Fruit fly (Drosophila melanogaster): Measurements from ENCODE around the gene CG14929.

The CG14929 gene

dm6 chr2L:11519532-11519931, at the start of gene CG14929:
TSS of gene CG14929 (plus strand) at chr2L:11519832.
- no peak for TF ChIP-seq CG17801 (GFP tag; optimal IDR thresholded peaks at IDR 0.05; ENCODE audit: partially characterized antibody)

DNA sequence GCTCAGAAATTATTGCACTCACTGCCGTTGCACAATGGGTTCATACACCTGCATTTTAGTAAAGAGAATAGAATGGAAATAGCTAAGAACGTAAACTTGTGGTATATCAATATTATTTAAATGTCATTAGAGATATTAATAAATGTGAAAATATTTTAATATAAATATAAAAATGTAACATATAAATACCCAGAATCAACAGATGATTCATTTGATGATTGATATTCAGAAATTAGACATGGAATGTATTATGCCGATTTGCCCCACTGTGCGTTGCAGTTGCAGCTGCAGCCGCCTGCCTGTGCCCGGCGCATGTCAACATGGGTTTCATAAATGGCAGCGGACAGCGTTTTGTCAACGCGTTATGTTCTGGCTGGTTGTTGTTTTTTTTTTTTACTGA, 49.7 kb upstream of the CG14929 start:
- no peak for TF ChIP-seq CG17801 (GFP tag; optimal IDR thresholded peaks at IDR 0.05; ENCODE audit: partially characterized antibody)

- no peak for TF ChIP-seq CG17801 (GFP tag; optimal IDR thresholded peaks at IDR 0.05; ENCODE audit: partially characterized antibody)
Observed at dm6 chr2L:11471979-11472514, 47.6 kb upstream of the CG14929 start.

DNA sequence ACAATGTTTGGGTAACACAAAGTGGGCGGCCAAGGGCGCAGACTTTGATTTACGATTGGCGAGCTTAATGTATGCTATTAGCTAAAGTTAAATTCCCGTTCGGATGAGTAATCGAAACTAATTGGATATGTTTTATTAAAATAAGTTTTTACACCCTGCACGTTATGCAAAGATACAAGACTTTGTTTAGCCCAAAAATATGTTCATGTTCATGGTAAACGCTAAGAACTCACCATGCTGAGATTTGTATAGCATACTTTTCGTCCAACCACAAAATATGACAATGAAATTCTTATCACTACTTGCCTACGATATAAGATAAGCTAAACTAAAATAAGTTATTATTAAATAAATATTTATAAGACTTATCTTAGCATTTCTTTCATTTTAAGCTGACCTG, 44.7 kb upstream of the CG14929 start:
- no peak for TF ChIP-seq CG17801 (GFP tag; optimal IDR thresholded peaks at IDR 0.05; ENCODE audit: partially characterized antibody)

dm6 chr2L:11484407-11484806, 35.2 kb upstream of the CG14929 start, which contains the start of the genes CG43355 and sala:
TSS of gene CG43355 (plus strand) at chr2L:11484707.
TSS of gene sala (plus strand) at chr2L:11484707.
- no peak for TF ChIP-seq CG17801 (GFP tag; optimal IDR thresholded peaks at IDR 0.05; ENCODE audit: partially characterized antibody)

- TF ChIP-seq CG17801 (GFP tag; optimal IDR thresholded peaks at IDR 0.05; ENCODE audit: partially characterized antibody) = no peak
Observed at dm6 chr2L:11488465-11489037, 31.1 kb upstream of the CG14929 start.

- TF ChIP-seq CG17801 (GFP tag; optimal IDR thresholded peaks at IDR 0.05; ENCODE audit: partially characterized antibody) = no peak
Observed at dm6 chr2L:11493933-11494332, 25.7 kb upstream of the CG14929 start.

DNA sequence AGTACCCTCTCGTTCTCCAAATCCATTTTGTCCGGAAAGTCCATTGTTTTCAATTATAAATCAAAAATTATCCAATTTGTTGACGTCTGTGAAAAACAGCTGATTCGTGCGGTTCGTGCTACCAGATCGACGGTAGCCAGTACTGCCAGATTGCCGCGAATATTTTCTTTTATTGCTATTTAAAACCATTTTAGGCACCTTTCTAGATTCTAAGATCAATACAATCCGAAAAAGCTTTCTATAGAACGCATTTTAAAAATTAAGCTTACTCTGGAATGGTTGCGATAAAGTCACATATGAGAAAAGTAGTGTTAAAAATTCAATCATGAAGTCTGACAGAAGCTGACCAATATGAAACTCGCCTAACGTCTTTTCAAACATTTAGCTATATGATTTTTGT, 20.8 kb upstream of the CG14929 start, which contains the start of gene Cog8:
Gene Cog8 (minus strand): TSS at position 110 of the 400 bp plus-strand sequence.
- TF ChIP-seq CG17801 (GFP tag; optimal IDR thresholded peaks at IDR 0.05; ENCODE audit: partially characterized antibody) = no peak

- no peak for TF ChIP-seq CG17801 (GFP tag; optimal IDR thresholded peaks at IDR 0.05; ENCODE audit: partially characterized antibody)
Observed at dm6 chr2L:11500649-11501048, 19.0 kb upstream of the CG14929 start.

DNA sequence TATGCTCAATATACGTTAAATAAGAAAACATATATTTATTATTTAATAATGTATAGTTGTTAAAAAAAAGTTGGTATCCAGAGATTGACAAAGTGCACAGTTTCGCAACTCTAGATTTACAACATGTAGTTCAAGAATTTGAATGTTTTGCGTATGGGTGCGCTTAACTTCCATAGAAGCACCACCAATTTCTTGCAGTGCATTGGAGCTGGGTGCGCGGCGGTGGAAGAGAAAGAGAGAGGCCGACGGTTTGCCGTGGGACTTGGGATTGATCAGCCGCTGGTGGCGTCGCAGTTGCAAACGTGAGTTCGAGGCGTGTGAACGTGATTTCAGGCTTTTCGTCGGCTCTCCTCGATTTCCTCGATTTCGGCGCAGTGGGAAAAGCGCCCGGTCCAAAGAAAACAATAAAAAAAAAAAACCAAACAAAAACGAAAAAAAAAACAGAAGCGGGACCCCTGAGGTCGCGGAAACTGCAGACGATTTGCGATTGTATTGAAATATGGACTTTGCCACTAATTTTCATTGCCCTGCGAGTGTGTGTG, 18.1 kb upstream of the CG14929 start, which contains the start of gene spz4:
Gene spz4 (plus strand): TSS at position 289 of the 542 bp plus-strand sequence.
- no peak for TF ChIP-seq CG17801 (GFP tag; optimal IDR thresholded peaks at IDR 0.05; ENCODE audit: partially characterized antibody)

DNA sequence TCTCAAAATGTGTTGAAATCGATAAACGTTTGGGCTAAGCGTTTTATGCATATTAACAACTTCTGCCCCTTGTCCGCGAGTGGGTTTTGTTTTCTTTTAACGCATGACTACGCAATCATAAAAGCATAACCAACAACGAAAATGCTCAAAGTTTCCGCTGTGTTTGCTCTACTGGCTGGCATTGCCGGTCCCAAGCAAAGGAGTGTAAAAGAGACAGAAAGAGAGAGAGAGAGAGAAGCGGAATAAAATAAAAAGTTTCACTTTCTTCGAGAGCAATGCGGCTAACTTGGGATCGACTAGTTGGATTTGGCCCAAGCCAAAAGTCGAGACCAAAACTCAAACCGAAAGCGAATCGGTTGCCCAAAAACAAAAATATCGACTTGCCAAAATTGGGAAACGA, 16.9 kb upstream of the CG14929 start:
- TF ChIP-seq CG17801 (GFP tag; optimal IDR thresholded peaks at IDR 0.05; ENCODE audit: partially characterized antibody) = no peak

DNA sequence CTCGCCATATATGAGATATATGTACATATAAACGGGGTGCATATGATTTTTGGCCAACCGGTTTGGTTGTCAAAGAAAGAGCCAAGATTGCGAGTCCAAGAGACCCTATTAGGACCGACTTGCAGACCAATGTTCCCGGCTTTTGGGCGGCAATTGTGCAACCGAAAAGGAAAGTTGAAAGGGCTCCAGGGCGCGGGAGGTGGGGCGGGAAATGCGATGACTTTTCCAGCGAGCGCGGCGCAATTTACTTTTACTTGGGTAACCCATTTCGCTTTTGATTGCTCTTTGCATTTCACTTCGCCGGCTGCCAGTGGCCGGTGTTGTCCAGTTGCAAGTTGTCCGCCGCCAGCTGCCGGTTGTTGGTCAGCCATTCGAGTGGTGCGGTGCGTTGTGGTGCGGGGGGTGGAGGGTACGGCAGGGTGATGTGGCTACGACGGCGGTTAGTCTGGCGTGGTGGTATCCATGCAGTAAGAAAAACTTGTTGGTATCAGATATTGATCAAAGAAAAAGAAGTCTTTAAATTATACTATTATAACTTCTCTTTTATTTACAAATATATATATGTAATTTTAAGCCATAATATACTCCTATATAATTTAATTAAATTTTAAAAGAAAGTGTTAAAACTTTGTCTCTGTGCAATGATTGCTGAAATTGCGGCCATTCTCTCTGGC, 14.6 kb upstream of the CG14929 start:
- TF ChIP-seq CG17801 (GFP tag; optimal IDR thresholded peaks at IDR 0.05; ENCODE audit: partially characterized antibody) = no peak

DNA sequence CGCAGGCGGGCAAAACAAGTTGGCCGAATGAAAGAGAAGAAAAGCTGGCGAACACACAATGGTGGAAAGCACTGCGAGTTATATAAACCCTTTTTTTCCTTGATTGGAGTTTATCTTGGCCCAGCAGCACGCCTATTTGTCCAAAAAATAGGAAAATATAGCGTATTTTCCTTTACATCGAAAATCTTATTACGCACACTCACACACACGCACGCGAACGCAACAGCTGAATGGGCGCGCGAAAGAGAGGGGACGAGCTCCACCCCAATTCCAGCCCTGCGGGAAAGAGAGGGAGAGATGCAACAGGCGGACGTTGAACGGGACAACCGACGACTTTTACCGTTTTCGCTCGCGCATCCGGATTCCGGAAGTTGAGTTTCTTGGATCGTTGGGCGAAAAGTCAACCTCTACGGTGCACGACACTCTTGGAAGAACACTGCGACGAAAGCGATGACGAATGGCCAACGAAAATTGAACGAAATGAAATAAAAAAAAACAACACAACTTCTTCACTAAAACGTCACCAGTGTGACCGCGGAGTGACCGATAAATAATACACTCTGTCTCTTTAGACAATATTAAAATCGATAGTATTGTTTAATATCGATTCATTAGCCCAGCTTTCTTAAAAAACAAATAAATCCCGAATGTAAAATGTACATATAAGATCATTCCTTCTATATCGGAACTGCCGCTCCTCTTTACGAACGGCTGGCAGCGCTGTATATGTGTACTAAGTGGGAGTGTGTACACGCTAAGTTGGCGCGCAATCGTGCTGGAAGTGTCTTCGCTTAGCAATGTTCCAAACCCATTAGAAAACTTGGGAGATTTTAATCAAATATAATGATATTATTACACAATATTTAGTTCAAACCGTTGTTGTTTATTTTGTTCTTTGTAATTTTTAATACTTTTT, 2.8 kb upstream of the CG14929 start, which contains the start of the genes Dlg5 and CG4970:
Gene Dlg5 (minus strand): TSS at position 556 of the 916 bp plus-strand sequence.
Gene CG4970 (plus strand): TSS at position 866 of the 916 bp plus-strand sequence.
- no peak for TF ChIP-seq CG17801 (GFP tag; optimal IDR thresholded peaks at IDR 0.05; ENCODE audit: partially characterized antibody)

- TF ChIP-seq CG17801 (GFP tag; optimal IDR thresholded peaks at IDR 0.05; ENCODE audit: partially characterized antibody) = no peak
Observed at dm6 chr2L:11521185-11521584, 1.6 kb downstream of the CG14929 start, which contains the start of gene CG14930. TSS of gene CG14930 (minus strand) at chr2L:11521285.

DNA sequence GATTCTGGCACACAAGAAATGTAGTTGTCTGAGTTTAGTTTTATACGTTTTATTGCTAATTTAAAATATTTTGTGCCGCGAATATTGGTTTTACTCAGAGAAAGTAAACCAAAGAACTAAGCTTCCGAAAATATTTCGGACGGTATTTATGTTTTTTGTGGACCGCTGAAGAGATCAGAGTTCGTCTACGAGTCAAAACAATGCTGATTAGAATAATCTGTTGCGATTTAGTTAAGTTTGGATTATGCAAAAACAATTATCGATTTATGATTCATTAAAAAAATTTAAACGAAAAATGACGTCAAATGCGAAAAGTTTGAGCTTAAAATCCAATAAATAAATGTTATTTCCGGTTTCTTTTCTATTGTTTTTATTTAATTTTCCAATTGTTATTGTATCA, 3.0 kb downstream of the CG14929 start, which contains the start of gene CG43153:
Gene CG43153 (minus strand): TSS at position 101 of the 400 bp plus-strand sequence.
- TF ChIP-seq CG17801 (GFP tag; optimal IDR thresholded peaks at IDR 0.05; ENCODE audit: partially characterized antibody) = no peak

All from ovary, adult (tissue).